Worm (Caenorhabditis elegans) whole organism, young adult: ENCODE data around the gene C47E12.10.

Experiments used
- F10E7.11 ChIP-seq: sonication (generic microtip); optimal IDR thresholded peaks from 2 replicates; lab custom pipeline; 2017; ENCODE audit warnings: mild to moderate bottlenecking, missing genetic modification characterization, moderate library complexity, missing compliant biosample characterization
- F33H1.4 ChIP-seq: fragments of 200-800 bp; sonication (Bioruptor generic); IDR thresholded peaks from 2 replicates; pipeline ENCODE4 v1.3.6; 2022; ENCODE audit warnings: missing genetic modification reagents, missing genetic modification characterization, missing compliant biosample characterization
- F37B4.10 ChIP-seq: fragments of 200-800 bp; sonication (Bioruptor generic); IDR thresholded peaks from 2 replicates; pipeline ENCODE4 v1.3.6; 2022; ENCODE audit warnings: missing genetic modification characterization, missing compliant biosample characterization
- F39B2.1 ChIP-seq: fragments of 200-800 bp; sonication (Bioruptor generic); IDR thresholded peaks from 2 replicates; pipeline ENCODE4 v1.3.6; 2022; ENCODE audit warnings: missing genetic modification reagents, missing genetic modification characterization, missing compliant biosample characterization
- K12H6.12 ChIP-seq: fragments of 200-800 bp; sonication (Bioruptor generic); optimal IDR thresholded peaks from 2 replicates; lab custom pipeline; 2018; ENCODE audit warnings: mild to moderate bottlenecking, missing genetic modification characterization, missing compliant biosample characterization
- Y56A3A.18 ChIP-seq: fragments of 200-800 bp; sonication (Bioruptor generic); IDR thresholded peaks from 2 replicates; pipeline ENCODE4 v1.3.6; 2022; ENCODE audit warnings: missing genetic modification reagents, missing genetic modification characterization, missing compliant biosample characterization
- Y95B8A.8 ChIP-seq: fragments of 200-800 bp; sonication (Bioruptor generic); IDR thresholded peaks from 2 replicates; pipeline ENCODE4 v1.3.6; 2022; ENCODE audit warnings: missing genetic modification reagents, missing genetic modification characterization, missing compliant biosample characterization
- akir-1 ChIP-seq: fragments of 200-800 bp; sonication (Bioruptor generic); optimal IDR thresholded peaks from 2 replicates; lab custom pipeline; 2018; ENCODE audit warnings: mild to moderate bottlenecking, missing genetic modification characterization, moderate library complexity, missing compliant biosample characterization
- attf-5 ChIP-seq: fragments of 200-800 bp; sonication (Bioruptor generic); optimal IDR thresholded peaks from 2 replicates; lab custom pipeline; 2018; ENCODE audit warnings: mild to moderate bottlenecking, missing genetic modification characterization, missing compliant biosample characterization
- ceh-58 ChIP-seq: fragments of 200-800 bp; sonication (Bioruptor generic); IDR thresholded peaks from 2 replicates; pipeline ENCODE4 v1.3.6; 2022; ENCODE audit warnings: missing genetic modification characterization, missing compliant biosample characterization
- ceh-79 ChIP-seq: sonication (generic microtip); optimal IDR thresholded peaks from 2 replicates; lab custom pipeline; 2017; ENCODE audit warnings: mild to moderate bottlenecking, missing genetic modification characterization, missing compliant biosample characterization
- dpff-1 ChIP-seq: sonication (generic microtip); optimal IDR thresholded peaks from 2 replicates; lab custom pipeline; 2017; ENCODE audit warnings: mild to moderate bottlenecking, missing genetic modification characterization, missing compliant biosample characterization
- egl-18 ChIP-seq: fragments of 200-800 bp; sonication (Bioruptor generic); IDR thresholded peaks from 2 replicates; pipeline ENCODE4 v1.3.6; 2022; ENCODE audit warnings: missing genetic modification reagents, missing genetic modification characterization, missing compliant biosample characterization
- him-1 ChIP-seq: sonication (generic microtip); optimal IDR thresholded peaks from 2 replicates; lab custom pipeline; 2016; ENCODE audit warnings: missing genotype, missing genetic modification reagents, missing genetic modification characterization, missing compliant biosample characterization
- hmg-1.2 ChIP-seq: fragments of 200-800 bp; sonication (Bioruptor generic); IDR thresholded peaks from 2 replicates; pipeline ENCODE4 v1.3.6; 2022; ENCODE audit warnings: missing genetic modification reagents, missing genetic modification characterization, missing compliant biosample characterization
- nfya-2 ChIP-seq: fragments of 200-800 bp; sonication (Bioruptor generic); IDR thresholded peaks from 2 replicates; pipeline ENCODE4 v1.3.6; 2022; ENCODE audit warnings: missing genetic modification reagents, missing genetic modification characterization, missing compliant biosample characterization
- nhr-179 ChIP-seq: sonication (generic microtip); optimal IDR thresholded peaks from 2 replicates; lab custom pipeline; 2016; ENCODE audit warnings: mild to moderate bottlenecking, missing genetic modification characterization, missing compliant biosample characterization
- nhr-27 ChIP-seq: fragments of 200-800 bp; sonication (Bioruptor generic); optimal IDR thresholded peaks from 2 replicates; lab custom pipeline; 2018; ENCODE audit warnings: mild to moderate bottlenecking, missing genetic modification characterization, moderate library complexity, missing compliant biosample characterization
- nhr-80 ChIP-seq: sonication (generic microtip); optimal IDR thresholded peaks from 2 replicates; lab custom pipeline; 2016; ENCODE audit warnings: missing genetic modification characterization, missing compliant biosample characterization
- nhr-90 ChIP-seq: sonication (generic microtip); optimal IDR thresholded peaks from 2 replicates; lab custom pipeline; 2016; ENCODE audit warnings: missing genotype, mild to moderate bottlenecking, missing genetic modification characterization, missing compliant biosample characterization
- pbrm-1 ChIP-seq: fragments of 200-800 bp; sonication (Bioruptor generic); IDR thresholded peaks from 2 replicates; pipeline ENCODE4 v1.3.6; 2022; ENCODE audit warnings: missing genetic modification reagents, missing genetic modification characterization, missing compliant biosample characterization
- rec-8 ChIP-seq, 2 experiments: sonication (generic microtip); optimal IDR thresholded peaks; 2 replicates each; lab custom pipeline; 2016; ENCODE audit warnings: mild to moderate bottlenecking in 2 of 2, missing genetic modification characterization in 2 of 2, missing genetic modification reagents in 2 of 2, missing genotype in 2 of 2, missing biosample characterization in 1 of 2, missing compliant biosample characterization in 1 of 2, moderate library complexity in 1 of 2
- rpc-1 ChIP-seq, 2 experiments: fragments of 150-350 bp in 1 of 2; sonication (generic microtip) in 1 of 2; optimal IDR thresholded peaks; 2 replicates each; lab custom pipeline; 2014 to 2018; ENCODE audit warnings: missing biosample characterization in 1 of 2, missing genetic modification characterization in 1 of 2, missing genetic modification reagents in 1 of 2, missing genotype in 1 of 2
- snpc-1.1 ChIP-seq: sonication (generic microtip); optimal IDR thresholded peaks from 2 replicates; lab custom pipeline; 2017; ENCODE audit warnings: missing genetic modification characterization, mild to moderate bottlenecking, missing compliant biosample characterization, antibody characterized with exemption, moderate library complexity, missing genotype, missing genetic modification reagents; ENCODE audit not compliant: insufficient read depth
- snpc-1.3 ChIP-seq: sonication (generic microtip); optimal IDR thresholded peaks from 2 replicates; lab custom pipeline; 2017; ENCODE audit warnings: missing genetic modification characterization, mild to moderate bottlenecking, missing compliant biosample characterization, antibody characterized with exemption, moderate library complexity, missing genotype, missing genetic modification reagents; ENCODE audit not compliant: insufficient read depth
- somi-1 ChIP-seq: fragments of 200-800 bp; sonication (Bioruptor generic); optimal IDR thresholded peaks from 2 replicates; lab custom pipeline; 2018; ENCODE audit warnings: mild to moderate bottlenecking, missing genetic modification characterization, missing compliant biosample characterization
- xnd-1 ChIP-seq: sonication (generic microtip); optimal IDR thresholded peaks from 2 replicates; lab custom pipeline; 2016; ENCODE audit warnings: missing genotype, missing genetic modification reagents, missing genetic modification characterization, missing compliant biosample characterization
- zim-3 ChIP-seq: sonication (generic microtip); optimal IDR thresholded peaks from 2 replicates; lab custom pipeline; 2017; ENCODE audit warnings: mild to moderate bottlenecking, missing genetic modification characterization, moderate library complexity, missing compliant biosample characterization
- ztf-22 ChIP-seq: fragments of 200-800 bp; sonication (Bioruptor generic); optimal IDR thresholded peaks from 2 replicates; lab custom pipeline; 2018; ENCODE audit warnings: mild to moderate bottlenecking, missing genetic modification characterization, moderate library complexity, missing compliant biosample characterization
- ztf-25 ChIP-seq: fragments of 200-800 bp; sonication (Bioruptor generic); IDR thresholded peaks from 2 replicates; pipeline ENCODE4 v1.3.6; 2022; ENCODE audit warnings: missing genetic modification reagents, missing genetic modification characterization, missing compliant biosample characterization
- ztf-26 ChIP-seq: sonication (generic microtip); optimal IDR thresholded peaks from 2 replicates; lab custom pipeline; 2017; ENCODE audit warnings: missing genetic modification characterization, missing compliant biosample characterization
- ztf-3 ChIP-seq: fragments of 200-800 bp; sonication (Bioruptor generic); optimal IDR thresholded peaks from 2 replicates; lab custom pipeline; 2018; ENCODE audit warnings: mild to moderate bottlenecking, missing genetic modification characterization, missing compliant biosample characterization
- ztf-6 ChIP-seq: fragments of 200-800 bp; sonication (Bioruptor generic); IDR thresholded peaks from 2 replicates; pipeline ENCODE4 v1.3.6; 2022; ENCODE audit warnings: missing genetic modification reagents, missing genetic modification characterization, missing compliant biosample characterization

Gene C47E12.10

DNA sequence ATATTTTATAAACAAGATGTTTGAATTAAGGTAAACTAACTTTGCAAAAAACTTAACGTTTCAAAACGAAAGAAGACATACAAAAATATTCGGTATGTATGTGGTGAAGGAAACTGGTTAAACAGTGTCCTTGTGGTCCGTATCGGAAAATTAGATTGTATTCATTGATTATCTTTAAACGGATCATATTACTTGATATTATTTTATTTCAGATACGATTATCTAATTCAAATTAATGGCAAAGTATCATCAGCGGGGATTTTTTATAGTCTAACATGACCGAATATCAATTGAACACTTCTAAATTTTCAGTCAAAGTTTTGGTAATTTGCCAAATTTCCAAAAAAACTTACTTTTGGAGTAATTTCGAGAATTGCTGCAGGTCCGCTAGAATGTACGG is 34.2 kb downstream of the C47E12.10 start, which contains the start of gene C47E12.13:
TSS of gene C47E12.13 (minus strand) at position 101 of the 400 bp plus-strand sequence.
- TF ChIP-seq xnd-1 (tag; lab: Kevin White, UChicago) (no peak), snpc-1.3 (tag; lab: Kevin White, UChicago) (no peak), nhr-80 (tag; lab: Kevin White, UChicago) (no peak), ztf-6 (GFP tag; lab: Robert Waterston, UW) (no peak), Y95B8A.8 (GFP tag; lab: Robert Waterston, UW) (no peak), Y56A3A.18 (GFP tag; lab: Robert Waterston, UW) (no peak), ztf-22 (no peak), ceh-79 (tag; lab: Kevin White, UChicago) (no peak), egl-18 (GFP tag; lab: Robert Waterston, UW) (no peak)

DNA sequence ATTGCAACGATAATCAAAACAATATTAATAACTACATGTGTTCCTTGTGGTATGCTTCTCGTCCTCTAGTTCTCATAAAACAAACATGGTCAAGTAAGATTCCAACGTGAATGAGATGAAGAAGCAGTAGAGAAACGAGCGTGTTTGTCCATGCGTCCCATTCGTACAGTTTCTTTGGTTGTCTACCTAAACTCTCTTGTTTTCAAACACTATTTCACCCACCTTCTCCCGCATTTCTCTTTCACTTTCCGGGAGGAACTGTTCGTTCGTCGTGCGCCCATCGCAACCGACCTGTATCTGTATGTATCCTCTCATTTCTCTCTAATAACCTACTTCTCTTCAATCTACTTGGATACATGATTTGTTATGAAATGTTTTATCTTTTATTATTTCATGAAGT is 35.2 kb downstream of the C47E12.10 start:
- TF ChIP-seq pbrm-1 (GFP tag; lab: Robert Waterston, UW) (no peak), rpc-1 (optimal IDR thresholded peaks at IDR 0.05; lab: Kevin White, UChicago) (no peak), rpc-1 (tag; optimal IDR thresholded peaks at IDR 0.05; lab: Kevin White, UChicago) (no peak), nhr-80 (tag; lab: Kevin White, UChicago) (peak; percentile 26), F37B4.10 (GFP tag; lab: Robert Waterston, UW) (no peak), hmg-1.2 (GFP tag; lab: Robert Waterston, UW) (peak; percentile 54; the same call in 1 of the 2 replicates)

DNA sequence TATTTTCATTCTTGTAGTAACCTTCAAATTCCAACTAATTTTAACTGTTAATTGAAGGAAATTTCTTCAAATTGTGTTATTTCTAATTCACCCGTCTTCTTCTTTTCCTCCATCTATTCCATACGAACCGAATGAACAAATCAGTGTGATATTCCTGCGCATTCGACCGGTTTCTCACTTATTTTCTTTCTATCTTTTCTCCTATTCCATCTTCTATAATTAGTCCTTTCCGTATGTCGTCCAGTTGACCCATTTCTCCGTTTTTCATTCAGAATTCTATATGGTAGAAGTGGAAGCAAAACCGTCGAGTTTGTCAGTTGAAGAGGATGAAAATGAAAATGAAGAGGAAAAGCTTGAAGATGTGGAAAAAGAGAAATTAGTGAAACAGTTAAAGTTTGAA is 36.9 kb downstream of the C47E12.10 start, which contains the start of gene magu-4:
TSS of gene magu-4 (plus strand) at position 218 of the 400 bp plus-strand sequence.
- TF ChIP-seq somi-1 (GFP tag; lab: Kevin White, UChicago) (no peak), nfya-2 (GFP tag; lab: Robert Waterston, UW) (no peak), ztf-26 (tag; lab: Kevin White, UChicago) (no peak), zim-3 (no peak), F10E7.11 (tag; lab: Kevin White, UChicago) (no peak), ztf-3 (GFP tag; lab: Kevin White, UChicago) (no peak)
- TF ChIP-seq, all 124 proteins: peak for 0

DNA sequence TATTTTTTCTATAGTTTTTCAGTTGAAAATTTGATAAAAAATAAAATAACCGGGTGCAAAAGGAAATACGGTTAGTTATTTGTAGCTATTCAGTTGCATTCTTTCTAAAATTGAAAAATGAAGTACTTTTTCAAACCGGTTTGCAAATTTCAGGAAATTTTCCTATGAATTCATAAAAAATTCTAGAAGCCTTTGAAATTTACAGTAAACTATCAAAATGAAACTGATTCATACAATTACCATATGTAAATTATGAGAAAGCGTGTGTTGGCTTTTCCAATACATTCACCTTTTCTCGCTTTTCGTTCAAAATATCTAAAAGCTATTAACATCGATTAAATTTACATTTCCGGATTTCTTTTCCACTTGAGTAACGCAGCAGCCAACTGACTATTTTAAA is 44.4 kb downstream of the C47E12.10 start, which contains the start of gene ent-7:
TSS of gene ent-7 (plus strand) at position 301 of the 400 bp plus-strand sequence.
- TF ChIP-seq snpc-1.1 (tag; lab: Kevin White, UChicago) (no peak), snpc-1.3 (tag; lab: Kevin White, UChicago) (no peak), him-1 (no peak), nhr-27 (tag; lab: Kevin White, UChicago) (no peak), attf-5 (GFP tag; lab: Kevin White, UChicago) (no peak), nhr-90 (tag; lab: Kevin White, UChicago) (no peak), rec-8 (tag; optimal IDR thresholded peaks at IDR 0.05; lab: Kevin White, UChicago) (no peak), F37B4.10 (GFP tag; lab: Robert Waterston, UW) (no peak), F33H1.4 (no peak), akir-1 (GFP tag; lab: Kevin White, UChicago) (no peak), ztf-25 (GFP tag; lab: Robert Waterston, UW) (no peak), ceh-58 (no peak), K12H6.12 (tag; lab: Kevin White, UChicago) (no peak), F39B2.1 (GFP tag; lab: Robert Waterston, UW) (no peak), nhr-179 (tag; lab: Kevin White, UChicago) (no peak), dpff-1 (no peak)
- TF ChIP-seq, all 124 proteins: peak for 0
